Fruit fly (Drosophila melanogaster): ENCODE measurements around the gene Gss1.

The Gss1 gene

dm6 chrX:17880269-17880889 lies 9.0 kb upstream of the Gss1 start:
- TF ChIP-seq GATAd (GFP tag; optimal IDR thresholded peaks at IDR 0.05) (peak; percentile 84), dmrt93B (GFP tag; optimal IDR thresholded peaks at IDR 0.05) (peak; percentile 89), tai (GFP tag; optimal IDR thresholded peaks at IDR 0.05) (peak; percentile 93), CG32264 (GFP tag; optimal IDR thresholded peaks at IDR 0.05) (peak; percentile 95), dsf (GFP tag; optimal IDR thresholded peaks at IDR 0.05; ENCODE audit: borderline replicate concordance) (peak; percentile 80), fru (GFP tag; optimal IDR thresholded peaks at IDR 0.05) (peak; percentile 97), h (GFP tag; optimal IDR thresholded peaks at IDR 0.05) (peak; percentile 96), Rel (GFP tag; optimal IDR thresholded peaks at IDR 0.05) (peak; percentile 51), Rel (tag; optimal IDR thresholded peaks at IDR 0.05) (peak; percentile 89), Dfd (GFP tag; optimal IDR thresholded peaks at IDR 0.05) (no peak), ey (GFP tag; optimal IDR thresholded peaks at IDR 0.05) (peak; percentile 98), Abd-B (GFP tag; optimal IDR thresholded peaks at IDR 0.05) (no peak), usp (GFP tag; optimal IDR thresholded peaks at IDR 0.05) (no peak), brk (GFP tag; optimal IDR thresholded peaks at IDR 0.05) (peak; percentile 80), dl (GFP tag; optimal IDR thresholded peaks at IDR 0.05; ENCODE audit: insufficient read depth in 1 of 2, partially characterized antibody in 2 of 2) (peak in 1 of 2 experiments; percentile 34), Dif (GFP tag; optimal IDR thresholded peaks at IDR 0.05; ENCODE audit: partially characterized antibody) (no peak), Sp1 (GFP tag; optimal IDR thresholded peaks at IDR 0.05) (peak; percentile 96), OdsH (GFP tag; optimal IDR thresholded peaks at IDR 0.05) (peak; percentile 96), Mio (GFP tag; optimal IDR thresholded peaks at IDR 0.05) (peak; percentile 84), Hr78 (GFP tag; optimal IDR thresholded peaks at IDR 0.05) (no peak), woc (GFP tag; optimal IDR thresholded peaks at IDR 0.05) (peak; percentile 92), jim (GFP tag; optimal IDR thresholded peaks at IDR 0.05) (peak; percentile 50), Myc (optimal IDR thresholded peaks at IDR 0.05) (no peak), CG9705 (GFP tag; optimal IDR thresholded peaks at IDR 0.05) (peak; percentile 86), pan (optimal IDR thresholded peaks at IDR 0.05) (no peak), N (GFP tag; optimal IDR thresholded peaks at IDR 0.05) (no peak), psq (GFP tag; optimal IDR thresholded peaks at IDR 0.05) (peak; percentile 92), sage (GFP tag; optimal IDR thresholded peaks at IDR 0.05) (peak; percentile 57), rgr (GFP tag; optimal IDR thresholded peaks at IDR 0.05) (peak; percentile 97), Vsx2 (GFP tag; optimal IDR thresholded peaks at IDR 0.05; ENCODE audit: partially characterized antibody) (no peak), HLH106 (tag; optimal IDR thresholded peaks at IDR 0.05) (peak; percentile 97), sv (GFP tag; optimal IDR thresholded peaks at IDR 0.05) (peak; percentile 92), Jra (GFP tag; optimal IDR thresholded peaks at IDR 0.05) (peak; percentile 93), Hnf4 (GFP tag; optimal IDR thresholded peaks at IDR 0.05) (peak; percentile 97), Hr83 (GFP tag; optimal IDR thresholded peaks at IDR 0.05; ENCODE audit: poor library complexity, severe bottlenecking) (peak; percentile 74), br (GFP tag; optimal IDR thresholded peaks at IDR 0.05) (peak; percentile 97), CrebA (GFP tag; optimal IDR thresholded peaks at IDR 0.05; ENCODE audit: borderline replicate concordance) (peak; percentile 83), foxo (GFP tag; optimal IDR thresholded peaks at IDR 0.05) (peak; percentile 92 to 98), lola (GFP tag; optimal IDR thresholded peaks at IDR 0.05) (no peak)

dm6 chrX:17881138-17882121 lies 7.9 kb upstream of the Gss1 start:
- TF ChIP-seq Hr78 (GFP tag; optimal IDR thresholded peaks at IDR 0.05) = no peak
- TF ChIP-seq dmrt93B (GFP tag; optimal IDR thresholded peaks at IDR 0.05) = peak; percentile 39
- no peak for TF ChIP-seq N (GFP tag; optimal IDR thresholded peaks at IDR 0.05)
- peak; percentile 81 for TF ChIP-seq h (GFP tag; optimal IDR thresholded peaks at IDR 0.05)
- TF ChIP-seq jim (GFP tag; optimal IDR thresholded peaks at IDR 0.05) = no peak
- TF ChIP-seq OdsH (GFP tag; optimal IDR thresholded peaks at IDR 0.05) = peak; percentile 47
- peak; percentile 19 for TF ChIP-seq woc (GFP tag; optimal IDR thresholded peaks at IDR 0.05)
- no peak for TF ChIP-seq GATAd (GFP tag; optimal IDR thresholded peaks at IDR 0.05)
- peak; percentile 85 for TF ChIP-seq ey (GFP tag; optimal IDR thresholded peaks at IDR 0.05)
- peak; percentile 78 for TF ChIP-seq HLH106 (tag; optimal IDR thresholded peaks at IDR 0.05)
- TF ChIP-seq Hr83 (GFP tag; optimal IDR thresholded peaks at IDR 0.05; ENCODE audit: poor library complexity, severe bottlenecking) = no peak
- no peak for TF ChIP-seq Abd-B (GFP tag; optimal IDR thresholded peaks at IDR 0.05)
- TF ChIP-seq Sp1 (GFP tag; optimal IDR thresholded peaks at IDR 0.05) = peak; percentile 35
- TF ChIP-seq br (GFP tag; optimal IDR thresholded peaks at IDR 0.05) = peak; percentile 74
- no peak for TF ChIP-seq lola (GFP tag; optimal IDR thresholded peaks at IDR 0.05)
- peak; percentile 24 for TF ChIP-seq CG9705 (GFP tag; optimal IDR thresholded peaks at IDR 0.05)
- no peak for TF ChIP-seq Jra (GFP tag; optimal IDR thresholded peaks at IDR 0.05)
- peak; percentile 64 for TF ChIP-seq Dfd (GFP tag; optimal IDR thresholded peaks at IDR 0.05)
- no peak for TF ChIP-seq Myc (optimal IDR thresholded peaks at IDR 0.05)
- TF ChIP-seq foxo (GFP tag; optimal IDR thresholded peaks at IDR 0.05) = peak in 1 of 2 experiments; percentile 89
- TF ChIP-seq rgr (GFP tag; optimal IDR thresholded peaks at IDR 0.05) = peak; percentile 80
- no peak for TF ChIP-seq sv (GFP tag; optimal IDR thresholded peaks at IDR 0.05)
- TF ChIP-seq brk (GFP tag; optimal IDR thresholded peaks at IDR 0.05) = no peak
- TF ChIP-seq fru (GFP tag; optimal IDR thresholded peaks at IDR 0.05) = peak; percentile 80
- TF ChIP-seq usp (GFP tag; optimal IDR thresholded peaks at IDR 0.05) = no peak
- TF ChIP-seq Dif (GFP tag; optimal IDR thresholded peaks at IDR 0.05; ENCODE audit: partially characterized antibody) = no peak
- no peak for TF ChIP-seq pan (optimal IDR thresholded peaks at IDR 0.05)
- TF ChIP-seq CrebA (GFP tag; optimal IDR thresholded peaks at IDR 0.05; ENCODE audit: borderline replicate concordance) = peak; percentile 38
- peak; percentile 5 for TF ChIP-seq Vsx2 (GFP tag; optimal IDR thresholded peaks at IDR 0.05; ENCODE audit: partially characterized antibody)
- peak; percentile 1 for TF ChIP-seq sage (GFP tag; optimal IDR thresholded peaks at IDR 0.05)
- TF ChIP-seq CG32264 (GFP tag; optimal IDR thresholded peaks at IDR 0.05) = no peak
- TF ChIP-seq Mio (GFP tag; optimal IDR thresholded peaks at IDR 0.05) = no peak
- TF ChIP-seq tai (GFP tag; optimal IDR thresholded peaks at IDR 0.05) = peak; percentile 38
- TF ChIP-seq dsf (GFP tag; optimal IDR thresholded peaks at IDR 0.05; ENCODE audit: borderline replicate concordance) = no peak
- peak; percentile 9 for TF ChIP-seq Rel (GFP tag; optimal IDR thresholded peaks at IDR 0.05)
- TF ChIP-seq Rel (tag; optimal IDR thresholded peaks at IDR 0.05) = peak; percentile 28
